Fruit fly (Drosophila melanogaster) whole organism, pupa: Measurements from ENCODE around the gene Qsox4.

ENCODE experiments used
- CG10348 ChIP-seq: fragments of 200-800 bp; sonication (Bioruptor generic); IDR thresholded peaks from 2 replicates; pipeline ENCODE4 v1.3.6; 2022; ENCODE audit warnings: missing biosample characterization, missing genetic modification characterization
- CG12605 ChIP-seq: fragments of 200-800 bp; sonication (Bioruptor generic); IDR thresholded peaks from 2 replicates; pipeline ENCODE4 v1.3.6; 2022; ENCODE audit warnings: missing biosample characterization, missing genetic modification characterization
- CG13204 ChIP-seq: fragments of 200-800 bp; sonication (Bioruptor generic); optimal IDR thresholded peaks from 2 replicates; lab custom pipeline; 2018; ENCODE audit warnings: missing biosample characterization, mild to moderate bottlenecking, missing genetic modification characterization, moderate library complexity
- CG14655 ChIP-seq: fragments of 200-800 bp; sonication (Bioruptor generic); optimal IDR thresholded peaks from 3 replicates; lab custom pipeline; 2017; ENCODE audit warnings: mild to moderate bottlenecking, missing biosample characterization, missing genetic modification reagents, missing genetic modification characterization
- CG15710 ChIP-seq: fragments of 200-800 bp; sonication (Bioruptor generic); optimal IDR thresholded peaks from 2 replicates; lab custom pipeline; 2018; ENCODE audit warnings: missing biosample characterization, mild to moderate bottlenecking, missing genetic modification characterization, moderate library complexity
- CG17806 ChIP-seq: fragments of 200-800 bp; sonication (Bioruptor generic); optimal IDR thresholded peaks from 2 replicates; lab custom pipeline; 2018; ENCODE audit warnings: missing biosample characterization, mild to moderate bottlenecking, missing genetic modification characterization, moderate library complexity
- CG32121 ChIP-seq: fragments of 200-800 bp; sonication (Bioruptor generic); IDR thresholded peaks from 2 replicates; pipeline ENCODE4 v1.3.6; 2022; ENCODE audit warnings: missing biosample characterization, missing genetic modification characterization
- CG34367 ChIP-seq: fragments of 200-800 bp; sonication (Bioruptor generic); optimal IDR thresholded peaks from 2 replicates; lab custom pipeline; 2018; ENCODE audit warnings: missing biosample characterization, mild to moderate bottlenecking, missing genetic modification characterization
- CG4496 ChIP-seq: fragments of 200-800 bp; sonication (Bioruptor generic); IDR thresholded peaks from 3 replicates; pipeline ENCODE4 v1.3.6; 2022; ENCODE audit warnings: missing biosample characterization, missing genetic modification characterization
- CG8159 ChIP-seq: fragments of 200-800 bp; sonication (Bioruptor generic); optimal IDR thresholded peaks from 3 replicates; lab custom pipeline; 2018; ENCODE audit warnings: missing biosample characterization, mild to moderate bottlenecking, missing genetic modification characterization, moderate library complexity
- CG8301 ChIP-seq: fragments of 200-800 bp; sonication (Bioruptor generic); optimal IDR thresholded peaks from 2 replicates; lab custom pipeline; 2018; ENCODE audit warnings: missing biosample characterization, mild to moderate bottlenecking, missing genetic modification characterization
- CG9948 ChIP-seq: fragments of 200-800 bp; sonication (Bioruptor generic); optimal IDR thresholded peaks from 2 replicates; lab custom pipeline; 2018; ENCODE audit warnings: missing biosample characterization, mild to moderate bottlenecking, missing genetic modification characterization, moderate library complexity
- D1 ChIP-seq: fragments of 200-800 bp; sonication (Bioruptor generic); optimal IDR thresholded peaks from 2 replicates; lab custom pipeline; 2018; ENCODE audit warnings: missing biosample characterization, mild to moderate bottlenecking, missing genetic modification characterization, moderate library complexity
- EcR ChIP-seq: fragments of 200-800 bp; sonication (Bioruptor generic); optimal IDR thresholded peaks from 3 replicates; lab custom pipeline; 2019; ENCODE audit warnings: missing biosample characterization, missing genetic modification characterization, mild to moderate bottlenecking, moderate library complexity, missing genetic modification reagents
- Ets98B ChIP-seq: fragments of 200-800 bp; sonication (Bioruptor generic); IDR thresholded peaks from 2 replicates; pipeline ENCODE4 v1.3.6; 2022; ENCODE audit warnings: missing biosample characterization, missing genetic modification characterization
- Pif1A ChIP-seq: fragments of 200-800 bp; sonication (Bioruptor generic); optimal IDR thresholded peaks from 3 replicates; lab custom pipeline; 2016; ENCODE audit warnings: missing biosample characterization, missing genetic modification characterization
- Pif1B ChIP-seq: fragments of 200-800 bp; sonication (Bioruptor generic); optimal IDR thresholded peaks from 3 replicates; lab custom pipeline; 2016; ENCODE audit warnings: missing biosample characterization, missing genetic modification characterization
- Snoo ChIP-seq: fragments of 200-800 bp; sonication (Bioruptor generic); optimal IDR thresholded peaks from 3 replicates; lab custom pipeline; 2017; ENCODE audit warnings: missing biosample characterization, mild to moderate bottlenecking, missing genetic modification characterization, inconsistent platforms
- fd96Ca ChIP-seq: fragments of 200-800 bp; sonication (Bioruptor generic); IDR thresholded peaks from 3 replicates; pipeline ENCODE4 v1.3.6; 2022; ENCODE audit warnings: missing biosample characterization, missing genetic modification characterization
- gl ChIP-seq: fragments of 200-800 bp; sonication (Bioruptor generic); optimal IDR thresholded peaks from 2 replicates; lab custom pipeline; 2018; ENCODE audit warnings: missing biosample characterization, mild to moderate bottlenecking, missing genetic modification characterization
- rn ChIP-seq: fragments of 200-800 bp; sonication (Bioruptor generic); IDR thresholded peaks from 2 replicates; pipeline ENCODE4 v1.3.6; 2022; ENCODE audit warnings: missing biosample characterization, missing genetic modification characterization

Gene Qsox4

DNA sequence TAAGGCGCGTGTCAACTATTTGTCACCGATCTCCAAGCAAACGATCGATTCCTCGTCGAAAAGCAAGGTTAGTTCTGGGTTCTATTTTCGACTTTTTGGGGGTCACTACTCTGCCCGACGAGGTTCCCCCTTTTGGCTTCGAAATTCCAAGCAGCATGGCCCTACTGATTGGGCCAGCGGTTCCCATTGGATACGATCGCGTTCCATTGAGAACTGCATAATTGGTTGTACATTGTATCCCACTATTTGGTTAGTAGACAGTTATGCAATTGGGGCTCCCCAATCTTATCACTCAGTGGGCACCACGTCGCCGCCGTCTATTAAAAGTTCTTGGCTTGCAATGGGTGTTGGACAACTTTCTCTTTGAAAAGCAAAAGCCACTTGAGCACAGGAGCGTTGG is 31.2 kb downstream of the Qsox4 start:
- TF ChIP-seq CG14655 (GFP tag; lab: Kevin White, UChicago) (no peak), Snoo (no peak), CG15710 (tag; lab: Kevin White, UChicago) (no peak), CG9948 (tag; lab: Kevin White, UChicago) (no peak), CG10348 (GFP tag; lab: Robert Waterston, UW) (no peak), CG12605 (GFP tag; lab: Robert Waterston, UW) (no peak), rn (GFP tag; lab: Robert Waterston, UW) (no peak), CG34367 (no peak), fd96Ca (no peak), Ets98B (GFP tag; lab: Robert Waterston, UW) (no peak), CG8159 (tag; lab: Kevin White, UChicago) (no peak)

- peak; percentile 54; the same call in 2 of the 3 replicates for TF ChIP-seq fd96Ca
- TF ChIP-seq Pif1B (GFP tag; lab: Kevin White, UChicago): peak; percentile 35
- peak; percentile 79; the same call in 2 of the 3 replicates for TF ChIP-seq CG4496
- TF ChIP-seq Snoo: no peak
- TF ChIP-seq Pif1A: peak; percentile 21
- TF ChIP-seq CG17806 (tag; lab: Kevin White, UChicago): no peak
- TF ChIP-seq CG8301 (tag; lab: Kevin White, UChicago): peak; percentile 6
- peak; percentile 22; the same call in 1 of the 2 replicates for TF ChIP-seq CG12605 (GFP tag; lab: Robert Waterston, UW)
- peak; percentile 77 for TF ChIP-seq Ets98B (GFP tag; lab: Robert Waterston, UW)
These were observed 32.2 kb downstream of the Qsox4 start for dm6 chr3R:23734573-23735404.

- no peak for TF ChIP-seq Pif1B (GFP tag; lab: Kevin White, UChicago)
- TF ChIP-seq fd96Ca: 0 out of 3 replicates have a peak, but pooled peaks have one; percentile 24
- TF ChIP-seq gl (tag; lab: Kevin White, UChicago): no peak
These were observed 33.1 kb downstream of the Qsox4 start for dm6 chr3R:23735648-23736047.

DNA sequence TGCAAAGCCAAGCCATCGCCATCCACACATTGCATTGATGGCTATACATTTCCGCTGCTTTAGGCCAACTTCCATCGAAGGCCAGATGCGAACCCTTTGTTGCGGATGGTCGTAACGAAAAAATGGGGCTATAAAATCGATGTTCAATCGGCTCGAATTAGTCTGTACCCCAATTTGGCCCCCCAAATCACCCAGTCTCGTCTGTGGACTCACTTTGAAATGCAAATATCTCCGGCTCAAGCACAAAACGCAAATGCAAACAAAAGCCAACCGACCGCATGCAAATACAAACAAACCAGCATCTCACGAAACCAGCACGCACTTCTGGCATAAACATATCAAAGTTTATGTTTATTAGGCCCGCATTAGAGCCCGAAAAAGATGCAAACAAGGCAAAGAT is 33.8 kb downstream of the Qsox4 start:
- TF ChIP-seq CG17806 (tag; lab: Kevin White, UChicago) (no peak), CG8301 (tag; lab: Kevin White, UChicago) (no peak), CG10348 (GFP tag; lab: Robert Waterston, UW) (no peak), CG34367 (no peak), CG13204 (GFP tag; lab: Kevin White, UChicago) (no peak), CG32121 (GFP tag; lab: Robert Waterston, UW) (no peak), fd96Ca (no peak), EcR (GFP tag; lab: Kevin White, UChicago) (no peak)
- TF ChIP-seq, all 21 proteins: peak for 0

DNA sequence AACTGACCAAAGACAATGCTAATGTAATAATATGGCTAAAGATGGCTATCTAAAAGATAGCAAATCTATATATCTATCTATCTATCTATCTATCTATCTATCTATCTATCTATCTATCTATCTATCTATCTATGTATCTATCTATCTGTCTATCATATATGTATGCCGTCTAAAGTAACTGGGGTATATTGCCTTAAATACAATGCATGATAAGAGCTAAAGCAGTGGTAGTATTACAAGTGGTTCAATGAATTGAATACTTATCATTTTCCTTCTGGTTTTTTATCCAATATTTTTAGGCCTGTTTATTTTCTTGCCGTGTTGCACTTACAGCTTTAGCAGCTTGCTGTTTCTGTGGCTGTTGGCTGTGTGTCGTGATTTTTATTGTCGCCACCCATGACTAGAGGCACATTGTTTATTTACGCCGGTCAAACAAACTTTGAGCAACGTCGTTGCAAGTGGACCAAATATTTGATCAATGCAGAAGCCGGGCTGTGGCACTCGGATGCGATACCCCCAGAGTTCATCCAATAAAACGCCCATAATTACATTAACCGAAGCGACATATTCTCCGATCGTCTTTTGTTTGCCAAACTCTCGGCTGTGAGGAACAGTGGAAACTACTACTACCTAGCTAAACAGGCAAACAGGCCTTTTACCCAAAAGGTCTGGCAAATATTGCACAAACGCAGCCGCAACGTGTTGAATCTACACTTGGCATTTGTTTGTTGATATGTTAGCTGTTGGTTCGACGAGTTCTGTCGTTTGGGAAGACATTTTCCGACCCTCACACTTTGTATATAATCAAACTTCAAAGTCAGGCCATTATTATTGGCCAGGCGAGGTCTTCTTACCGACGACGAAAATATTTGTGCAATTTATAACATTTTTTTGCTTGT is 35.4 kb downstream of the Qsox4 start:
- TF ChIP-seq EcR (GFP tag; lab: Kevin White, UChicago) (no peak), Snoo (no peak), CG17806 (tag; lab: Kevin White, UChicago) (peak; percentile 18), Ets98B (GFP tag; lab: Robert Waterston, UW) (no peak), rn (GFP tag; lab: Robert Waterston, UW) (no peak), CG8301 (tag; lab: Kevin White, UChicago) (peak; percentile 65), gl (tag; lab: Kevin White, UChicago) (no peak), Pif1A (peak; percentile 51), CG10348 (GFP tag; lab: Robert Waterston, UW) (no peak), D1 (tag; lab: Kevin White, UChicago) (no peak), CG14655 (GFP tag; lab: Kevin White, UChicago) (peak; percentile 66), CG9948 (tag; lab: Kevin White, UChicago) (peak; percentile 20), CG34367 (peak; percentile 17), CG8159 (tag; lab: Kevin White, UChicago) (peak; percentile 42), CG15710 (tag; lab: Kevin White, UChicago) (peak; percentile 45), CG12605 (GFP tag; lab: Robert Waterston, UW) (no peak), fd96Ca (no peak), CG13204 (GFP tag; lab: Kevin White, UChicago) (no peak), Pif1B (GFP tag; lab: Kevin White, UChicago) (no peak)
- TF ChIP-seq, all 21 proteins: peak for 8

dm6 chr3R:23740968-23741367 is 38.4 kb downstream of the Qsox4 start:
- TF ChIP-seq gl (tag; lab: Kevin White, UChicago) (no peak), CG32121 (GFP tag; lab: Robert Waterston, UW) (no peak), CG8301 (tag; lab: Kevin White, UChicago) (no peak), CG9948 (tag; lab: Kevin White, UChicago) (no peak), Pif1A (no peak), CG4496 (no peak), CG15710 (tag; lab: Kevin White, UChicago) (no peak), rn (GFP tag; lab: Robert Waterston, UW) (no peak), CG12605 (GFP tag; lab: Robert Waterston, UW) (no peak)
